Worm (Caenorhabditis elegans) whole organism, young adult: Measurements from ENCODE around the gene C39D10.5.
A peak's percentile ranks its signal among the peaks of the same experiment; 100 is the strongest.

Experiments
- B0336.3 ChIP-seq: fragments of 200-800 bp; sonication (Bioruptor generic); IDR thresholded peaks from 2 replicates; pipeline ENCODE4 v1.3.6; 2022; ENCODE audit warnings: missing genetic modification characterization, missing compliant biosample characterization
- C06A6.2 ChIP-seq: fragments of 200-800 bp; sonication (Bioruptor generic); conservative IDR thresholded peaks from 2 replicates; pipeline ENCODE4 v1.3.6; 2022; ENCODE audit warnings: missing genetic modification characterization, missing compliant biosample characterization
- C17E4.6 ChIP-seq: fragments of 200-800 bp; sonication (Bioruptor generic); IDR thresholded peaks from 2 replicates; pipeline ENCODE4 v1.3.6; 2022; ENCODE audit warnings: missing genetic modification reagents, missing genetic modification characterization, missing compliant biosample characterization
- D2030.7 ChIP-seq: fragments of 200-800 bp; sonication (Bioruptor generic); IDR thresholded peaks from 2 replicates; pipeline ENCODE4 v1.3.6; 2022; ENCODE audit warnings: missing genetic modification reagents, missing genetic modification characterization, missing compliant biosample characterization
- F23B12.7 ChIP-seq: sonication (generic microtip); optimal IDR thresholded peaks from 2 replicates; lab custom pipeline; 2017; ENCODE audit warnings: missing genetic modification characterization, mild to moderate bottlenecking, missing compliant biosample characterization, antibody characterized with exemption, moderate library complexity; ENCODE audit not compliant: insufficient read depth
- F49E8.2 ChIP-seq: sonication (generic microtip); optimal IDR thresholded peaks from 3 replicates; lab custom pipeline; 2017; ENCODE audit warnings: missing genetic modification characterization, mild to moderate bottlenecking, missing compliant biosample characterization, antibody characterized with exemption, moderate library complexity; ENCODE audit not compliant: insufficient read depth
- T07F8.4 ChIP-seq: sonication (generic microtip); optimal IDR thresholded peaks from 2 replicates; lab custom pipeline; 2016; ENCODE audit warnings: mild to moderate bottlenecking, missing genetic modification characterization, moderate library complexity, missing compliant biosample characterization
- T26A5.8 ChIP-seq: sonication (generic microtip); optimal IDR thresholded peaks from 2 replicates; lab custom pipeline; 2016; ENCODE audit warnings: missing genetic modification characterization, missing compliant biosample characterization
- Y53G8AR.9 ChIP-seq: fragments of 200-800 bp; sonication (Bioruptor generic); conservative IDR thresholded peaks from 2 replicates; pipeline ENCODE4 v1.3.6; 2022; ENCODE audit warnings: missing genetic modification reagents, missing genetic modification characterization, missing compliant biosample characterization
- Y56A3A.18 ChIP-seq: fragments of 200-800 bp; sonication (Bioruptor generic); IDR thresholded peaks from 2 replicates; pipeline ENCODE4 v1.3.6; 2022; ENCODE audit warnings: missing genetic modification reagents, missing genetic modification characterization, missing compliant biosample characterization
- Y79H2A.3 ChIP-seq: fragments of 200-800 bp; sonication (Bioruptor generic); conservative IDR thresholded peaks from 2 replicates; pipeline ENCODE4 v1.3.6; 2022; ENCODE audit warnings: missing genetic modification reagents, missing genetic modification characterization, missing compliant biosample characterization
- Y95B8A.8 ChIP-seq: fragments of 200-800 bp; sonication (Bioruptor generic); IDR thresholded peaks from 2 replicates; pipeline ENCODE4 v1.3.6; 2022; ENCODE audit warnings: missing genetic modification reagents, missing genetic modification characterization, missing compliant biosample characterization
- attf-5 ChIP-seq: fragments of 200-800 bp; sonication (Bioruptor generic); optimal IDR thresholded peaks from 2 replicates; lab custom pipeline; 2018; ENCODE audit warnings: mild to moderate bottlenecking, missing genetic modification characterization, missing compliant biosample characterization
- ccch-3 ChIP-seq: fragments of 200-800 bp; sonication (Bioruptor generic); optimal IDR thresholded peaks from 2 replicates; lab custom pipeline; 2018; ENCODE audit warnings: mild to moderate bottlenecking, missing genetic modification characterization, missing compliant biosample characterization
- ceh-100 ChIP-seq: fragments of 200-800 bp; sonication (Bioruptor generic); IDR thresholded peaks from 2 replicates; pipeline ENCODE4 v1.3.6; 2022; ENCODE audit warnings: missing genetic modification reagents, missing genetic modification characterization, missing compliant biosample characterization
- ceh-58 ChIP-seq: fragments of 200-800 bp; sonication (Bioruptor generic); IDR thresholded peaks from 2 replicates; pipeline ENCODE4 v1.3.6; 2022; ENCODE audit warnings: missing genetic modification characterization, missing compliant biosample characterization
- dpl-1 ChIP-seq: fragments of 150-350 bp; optimal IDR thresholded peaks from 2 replicates; lab custom pipeline; 2014; ENCODE audit warnings: missing biosample characterization, missing genetic modification reagents, missing genetic modification characterization
- ekl-4 ChIP-seq: fragments of 200-800 bp; sonication (Bioruptor generic); IDR thresholded peaks from 2 replicates; pipeline ENCODE4 v1.3.6; 2022; ENCODE audit warnings: missing genetic modification reagents, missing genetic modification characterization, missing compliant biosample characterization
- him-1 ChIP-seq: sonication (generic microtip); optimal IDR thresholded peaks from 2 replicates; lab custom pipeline; 2016; ENCODE audit warnings: missing genotype, missing genetic modification reagents, missing genetic modification characterization, missing compliant biosample characterization
- lin-26 ChIP-seq: fragments of 200-800 bp; sonication (Bioruptor generic); IDR thresholded peaks from 2 replicates; pipeline ENCODE4 v1.3.6; 2022; ENCODE audit warnings: missing genetic modification reagents, missing genetic modification characterization, missing compliant biosample characterization
- lin-35 ChIP-seq, 3 experiments: fragments of 150-350 bp in 2 of 3; sonication (generic microtip) in 1 of 3; optimal IDR thresholded peaks; 2 replicates each; lab custom pipeline; 2014 to 2018; ENCODE audit warnings: missing biosample characterization in 3 of 3, missing genetic modification characterization in 3 of 3, missing genetic modification reagents in 3 of 3
- madf-3 ChIP-seq: fragments of 200-800 bp; sonication (Bioruptor generic); IDR thresholded peaks from 2 replicates; pipeline ENCODE4 v1.3.6; 2022; ENCODE audit warnings: missing genetic modification reagents, missing genetic modification characterization, missing compliant biosample characterization
- madf-8 ChIP-seq: fragments of 200-800 bp; sonication (Bioruptor generic); conservative IDR thresholded peaks from 2 replicates; pipeline ENCODE4 v1.3.6; 2022; ENCODE audit warnings: missing genetic modification reagents, missing genetic modification characterization, missing compliant biosample characterization
- nfya-1 ChIP-seq: sonication (generic microtip); optimal IDR thresholded peaks from 2 replicates; lab custom pipeline; 2017; ENCODE audit warnings: antibody characterized with exemption, missing compliant biosample characterization, missing genetic modification characterization, borderline replicate concordance; ENCODE audit not compliant: insufficient read depth
- nfyb-1 ChIP-seq: fragments of 200-800 bp; sonication (Bioruptor generic); IDR thresholded peaks from 2 replicates; pipeline ENCODE4 v1.3.6; 2022; ENCODE audit warnings: missing genetic modification reagents, missing genetic modification characterization, missing compliant biosample characterization
- rcor-1 ChIP-seq: fragments of 200-800 bp; sonication (Bioruptor generic); IDR thresholded peaks from 2 replicates; pipeline ENCODE4 v1.3.6; 2022; ENCODE audit warnings: missing genetic modification reagents, missing genetic modification characterization, missing compliant biosample characterization
- sea-2 ChIP-seq: fragments of 200-800 bp; sonication (Bioruptor generic); IDR thresholded peaks from 2 replicates; pipeline ENCODE4 v1.3.6; 2022; ENCODE audit warnings: missing genetic modification characterization, missing compliant biosample characterization
- somi-1 ChIP-seq: fragments of 200-800 bp; sonication (Bioruptor generic); optimal IDR thresholded peaks from 2 replicates; lab custom pipeline; 2018; ENCODE audit warnings: mild to moderate bottlenecking, missing genetic modification characterization, missing compliant biosample characterization
- tbp1 ChIP-seq: fragments of 200-800 bp; sonication (Bioruptor generic); optimal IDR thresholded peaks from 2 replicates; lab custom pipeline; 2018; ENCODE audit warnings: mild to moderate bottlenecking, missing genetic modification characterization, missing compliant biosample characterization
- tbx-9 ChIP-seq: sonication (generic microtip); optimal IDR thresholded peaks from 2 replicates; lab custom pipeline; 2016; ENCODE audit warnings: borderline replicate concordance, missing genetic modification characterization, inconsistent platforms, missing compliant biosample characterization
- unc-130 ChIP-seq: sonication (generic microtip); optimal IDR thresholded peaks from 2 replicates; lab custom pipeline; 2016; ENCODE audit warnings: missing genetic modification reagents, missing genetic modification characterization, missing compliant biosample characterization
- zim-3 ChIP-seq: sonication (generic microtip); optimal IDR thresholded peaks from 2 replicates; lab custom pipeline; 2017; ENCODE audit warnings: mild to moderate bottlenecking, missing genetic modification characterization, moderate library complexity, missing compliant biosample characterization
- ztf-25 ChIP-seq: fragments of 200-800 bp; sonication (Bioruptor generic); IDR thresholded peaks from 2 replicates; pipeline ENCODE4 v1.3.6; 2022; ENCODE audit warnings: missing genetic modification reagents, missing genetic modification characterization, missing compliant biosample characterization
- ztf-6 ChIP-seq: fragments of 200-800 bp; sonication (Bioruptor generic); IDR thresholded peaks from 2 replicates; pipeline ENCODE4 v1.3.6; 2022; ENCODE audit warnings: missing genetic modification reagents, missing genetic modification characterization, missing compliant biosample characterization

C39D10.5 gene

ce11 chrX:7898131-7898530 lies 5.9 kb upstream of the C39D10.5 start (continued):
- no peak for TF ChIP-seq nfya-1 (tag; lab: Kevin White, UChicago)
- TF ChIP-seq ekl-4 = 0 out of 2 replicates have a peak, but pooled peaks have one; percentile 24
- TF ChIP-seq C06A6.2 (GFP tag; lab: Robert Waterston, UW) = no peak
- peak; percentile 68; the same call in 1 of the 2 replicates for TF ChIP-seq Y56A3A.18 (GFP tag; lab: Robert Waterston, UW)
- no peak for TF ChIP-seq Y79H2A.3
- 0 out of 2 replicates have a peak, but pooled peaks have one; percentile 46 for TF ChIP-seq rcor-1 (GFP tag; lab: Robert Waterston, UW)
- TF ChIP-seq ceh-100 (GFP tag; lab: Robert Waterston, UW) = no peak
- peak; percentile 2 for TF ChIP-seq F49E8.2
- no peak for TF ChIP-seq Y95B8A.8 (GFP tag; lab: Robert Waterston, UW)
- TF ChIP-seq him-1 (tag; lab: Kevin White, UChicago) = peak; percentile 60
- no peak for TF ChIP-seq T07F8.4 (tag; lab: Kevin White, UChicago)

DNA sequence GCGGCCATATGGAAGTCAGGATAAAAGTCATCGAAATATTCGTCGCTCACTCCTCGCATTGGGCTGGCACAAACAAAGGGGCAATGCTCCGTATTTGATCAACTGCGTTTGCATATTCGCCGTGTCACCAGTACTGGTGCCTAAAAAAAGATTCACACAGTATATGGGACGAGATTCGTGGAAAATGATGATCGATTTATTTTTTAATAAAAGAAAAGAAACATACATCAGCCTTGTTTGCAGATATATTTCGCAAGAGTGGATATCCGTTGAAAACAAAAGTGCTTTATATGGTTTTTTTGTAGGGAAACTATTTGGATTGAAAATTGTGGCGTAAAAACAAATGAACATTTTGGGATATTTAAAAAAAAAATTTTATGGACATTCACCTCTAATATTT lies 5.5 kb upstream of the C39D10.5 start, which contains the start of gene latd-1:
TSS of gene latd-1 (minus strand) at position 101 of the 400 bp plus-strand sequence.
- no peak for TF ChIP-seq C17E4.6 (GFP tag; lab: Robert Waterston, UW)
- TF ChIP-seq F49E8.2 = no peak
- TF ChIP-seq ceh-58 (GFP tag; lab: Robert Waterston, UW) = no peak
- no peak for TF ChIP-seq zim-3 (tag; lab: Kevin White, UChicago)
- TF ChIP-seq tbx-9 (tag; lab: Kevin White, UChicago) = no peak
- TF ChIP-seq ztf-25 = no peak
- TF ChIP-seq somi-1 (GFP tag; lab: Kevin White, UChicago) = no peak
- TF ChIP-seq B0336.3 (GFP tag; lab: Robert Waterston, UW) = no peak
- TF ChIP-seq ztf-6 (GFP tag; lab: Robert Waterston, UW) = no peak
- no peak for TF ChIP-seq madf-8 (GFP tag; lab: Robert Waterston, UW)

DNA sequence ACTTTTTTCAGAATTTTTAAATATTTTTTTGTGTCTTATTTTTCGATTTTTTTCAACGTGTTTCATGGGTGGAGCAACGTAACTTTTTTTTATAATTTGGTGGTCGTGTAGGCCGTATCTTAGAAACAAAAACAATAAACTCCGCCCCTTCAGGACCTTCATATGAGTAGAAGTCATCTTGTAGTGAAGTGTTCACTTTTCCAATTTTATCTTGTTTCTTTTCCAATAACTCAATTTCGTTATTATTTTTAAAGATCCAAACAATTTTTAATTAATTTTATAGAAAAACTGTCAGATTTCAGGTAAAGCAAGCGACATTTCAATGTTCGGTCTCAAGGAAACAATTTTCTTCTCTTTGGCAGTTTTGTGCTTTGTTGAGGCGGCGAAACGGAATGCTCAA lies 3.3 kb downstream of the C39D10.5 start, which contains the start of gene C39D10.2:
TSS of gene C39D10.2 (plus strand) at position 301 of the 400 bp plus-strand sequence.
- TF ChIP-seq dpl-1 = no peak
- TF ChIP-seq, all 124 proteins: peak for 0

- TF ChIP-seq ccch-3 (no peak), madf-3 (GFP tag; lab: Robert Waterston, UW) (no peak), sea-2 (GFP tag; lab: Robert Waterston, UW) (no peak), Y53G8AR.9 (no peak), F23B12.7 (tag; lab: Kevin White, UChicago) (no peak), nfyb-1 (GFP tag; lab: Robert Waterston, UW) (no peak), lin-26 (no peak), tbp1 (GFP tag; lab: Kevin White, UChicago) (no peak), attf-5 (GFP tag; lab: Kevin White, UChicago) (no peak), D2030.7 (GFP tag; lab: Robert Waterston, UW) (no peak), lin-35 (GFP tag; optimal IDR thresholded peaks at IDR 0.05; lab: Kevin White, UChicago) (no peak), T26A5.8 (tag; lab: Kevin White, UChicago) (no peak), unc-130 (no peak), ceh-100 (GFP tag; lab: Robert Waterston, UW) (no peak)
- TF ChIP-seq, all 124 proteins: peak for 0
Observed at ce11 chrX:7886200-7886599, 6.0 kb downstream of the C39D10.5 start.
